ENCODE assay signal across 7 worm cellular contexts in genomic region chrIV:6060912-6061311, ce11.
A peak's percentile ranks its signal among the peaks of the same experiment; 100 is the strongest.
TF ChIP-seq lines count a peak whose summit lies in the region.

No protein-coding gene starts in this region.

TF ChIP-seq in whole organism, L1 larva, 84 proteins besides CTCF, POLR2A, EP300 and RAD21 (continues in another document):
- TF ChIP-seq nhr-12 (tag; optimal IDR thresholded peaks at IDR 0.05; lab: Kevin White, UChicago), result no peak
- TF ChIP-seq hlh-4 (tag; optimal IDR thresholded peaks at IDR 0.05; lab: Kevin White, UChicago), result no peak
- no peak for TF ChIP-seq ztf-4 (tag; optimal IDR thresholded peaks at IDR 0.05; lab: Kevin White, UChicago)
- TF ChIP-seq Y116A8C.19 (tag; optimal IDR thresholded peaks at IDR 0.05; lab: Kevin White, UChicago; ENCODE audit: borderline replicate concordance), result no peak
- TF ChIP-seq lsy-2 (tag; optimal IDR thresholded peaks at IDR 0.05; lab: Kevin White, UChicago), result peak in 1 of 2 experiments; percentile 33
- TF ChIP-seq egl-27 (tag; optimal IDR thresholded peaks at IDR 0.05; lab: Kevin White, UChicago), result no peak
- TF ChIP-seq sox-4 (tag; optimal IDR thresholded peaks at IDR 0.05; lab: Kevin White, UChicago), result no peak
- TF ChIP-seq nhr-90 (tag; optimal IDR thresholded peaks at IDR 0.05; lab: Kevin White, UChicago; ENCODE audit: poor library complexity), result no peak
- TF ChIP-seq blmp-1 (tag; optimal IDR thresholded peaks at IDR 0.05; lab: Kevin White, UChicago), result no peak
- TF ChIP-seq ceh-82 (tag; optimal IDR thresholded peaks at IDR 0.05; lab: Kevin White, UChicago), result no peak
- no peak for TF ChIP-seq fos-1 (tag; optimal IDR thresholded peaks at IDR 0.05; lab: Kevin White, UChicago)
- TF ChIP-seq fkh-10 (GFP tag; optimal IDR thresholded peaks at IDR 0.05; lab: Kevin White, UChicago), result peak; percentile 79
- no peak for TF ChIP-seq pag-3 (tag; optimal IDR thresholded peaks at IDR 0.05; lab: Kevin White, UChicago; ENCODE audit: borderline replicate concordance, insufficient read depth)

TF ChIP-seq in whole organism, L2 larva, 48 proteins besides CTCF, POLR2A, EP300 and RAD21 (continues in another document):
- TF ChIP-seq crh-2 (tag; optimal IDR thresholded peaks at IDR 0.05; lab: Kevin White, UChicago) (no peak), gmeb-1 (tag; optimal IDR thresholded peaks at IDR 0.05; lab: Kevin White, UChicago) (no peak), skn-1 (tag; optimal IDR thresholded peaks at IDR 0.05; lab: Kevin White, UChicago) (no peak), lin-13 (GFP tag; optimal IDR thresholded peaks at IDR 0.05; lab: Kevin White, UChicago) (no peak), ama-1 (optimal IDR thresholded peaks at IDR 0.05; lab: Kevin White, UChicago) (no peak), nhr-21 (tag; optimal IDR thresholded peaks at IDR 0.05; lab: Kevin White, UChicago) (no peak), unc-39 (tag; optimal IDR thresholded peaks at IDR 0.05; lab: Kevin White, UChicago) (no peak), snpc-4 (tag; optimal IDR thresholded peaks at IDR 0.05; lab: Kevin White, UChicago) (no peak), F13H6.1 (tag; optimal IDR thresholded peaks at IDR 0.05; lab: Kevin White, UChicago) (peak; percentile 28), nhr-23 (tag; optimal IDR thresholded peaks at IDR 0.05; lab: Kevin White, UChicago) (no peak), unc-62 (GFP tag; optimal IDR thresholded peaks at IDR 0.05; lab: Kevin White, UChicago) (no peak), C34F6.9 (tag; optimal IDR thresholded peaks at IDR 0.05; lab: Kevin White, UChicago) (peak; percentile 48), ztf-11 (tag; optimal IDR thresholded peaks at IDR 0.05; lab: Kevin White, UChicago) (no peak), alr-1 (tag; optimal IDR thresholded peaks at IDR 0.05; lab: Kevin White, UChicago) (no peak)

TF ChIP-seq in whole organism, L3 larva, 47 proteins besides CTCF, POLR2A, EP300 and RAD21:
- TF ChIP-seq nhr-28 (tag; optimal IDR thresholded peaks at IDR 0.05; lab: Kevin White, UChicago) (no peak), zag-1 (tag; optimal IDR thresholded peaks at IDR 0.05; lab: Kevin White, UChicago) (no peak), fkh-10 (GFP tag; optimal IDR thresholded peaks at IDR 0.05; lab: Kevin White, UChicago) (peak; percentile 80)

TF ChIP-seq in whole organism, L4 larva, 104 proteins besides CTCF, POLR2A, EP300 and RAD21:
- TF ChIP-seq ztf-11 (tag; optimal IDR thresholded peaks at IDR 0.05; lab: Kevin White, UChicago) (no peak), ctbp-1 (GFP tag; IDR thresholded peaks at IDR 0.05; lab: Robert Waterston, UW) (peak; percentile 41; the same call in 1 of the 2 replicates), snpc-4 (tag; optimal IDR thresholded peaks at IDR 0.05; lab: Kevin White, UChicago) (no peak), ama-1 (optimal IDR thresholded peaks at IDR 0.05; lab: Kevin White, UChicago) (no peak), ces-1 (GFP tag; optimal IDR thresholded peaks at IDR 0.05; lab: Kevin White, UChicago) (peak; percentile 75), unc-62 (GFP tag; optimal IDR thresholded peaks at IDR 0.05 in 1 of 2; lab: Kevin White, UChicago) (no peak), unc-62 (tag; optimal IDR thresholded peaks at IDR 0.05; lab: Kevin White, UChicago) (no peak), hlh-30 (tag; optimal IDR thresholded peaks at IDR 0.05; lab: Kevin White, UChicago; ENCODE audit: insufficient read depth) (peak; percentile 8), zfp-2 (tag; optimal IDR thresholded peaks at IDR 0.05; lab: Kevin White, UChicago) (no peak), fos-1 (tag; optimal IDR thresholded peaks at IDR 0.05; lab: Kevin White, UChicago) (no peak)

TF ChIP-seq in whole organism, late embryonic, 69 proteins besides CTCF, POLR2A, EP300 and RAD21:
- TF ChIP-seq pag-3 (tag; optimal IDR thresholded peaks at IDR 0.05; lab: Kevin White, UChicago; ENCODE audit: borderline replicate concordance) (no peak), unc-42 (tag; optimal IDR thresholded peaks at IDR 0.05; lab: Kevin White, UChicago) (peak; percentile 94)

TF ChIP-seq in whole organism, mixed stage, embryonic, 35 proteins besides CTCF, POLR2A, EP300 and RAD21:
- TF ChIP-seq nhr-2 (tag; optimal IDR thresholded peaks at IDR 0.05; lab: Kevin White, UChicago), result no peak
- TF ChIP-seq blmp-1 (tag; optimal IDR thresholded peaks at IDR 0.05; lab: Kevin White, UChicago), result no peak
- no peak for TF ChIP-seq ceh-39 (tag; optimal IDR thresholded peaks at IDR 0.05; lab: Kevin White, UChicago)
- TF ChIP-seq sptf-1 (tag; optimal IDR thresholded peaks at IDR 0.05; lab: Kevin White, UChicago), result no peak
- peak; percentile 93 for TF ChIP-seq ces-1 (GFP tag; optimal IDR thresholded peaks at IDR 0.05; lab: Kevin White, UChicago)
- TF ChIP-seq lin-13 (tag; optimal IDR thresholded peaks at IDR 0.05; lab: Kevin White, UChicago), result no peak

TF ChIP-seq in whole organism, young adult, 124 proteins besides CTCF, POLR2A, EP300 and RAD21:
- TF ChIP-seq rcor-1 (GFP tag; IDR thresholded peaks at IDR 0.05; lab: Robert Waterston, UW) (no peak), somi-1 (GFP tag; optimal IDR thresholded peaks at IDR 0.05; lab: Kevin White, UChicago) (peak; percentile 9)
